Worm (Caenorhabditis elegans) whole organism, L1 larva: ENCODE measurements around the gene srz-91.

Experiments
- C16A3.4 ChIP-seq: fragments of 150-350 bp; optimal IDR thresholded peaks from 2 replicates; lab custom pipeline; 2014; ENCODE audit warnings: missing biosample characterization, missing genetic modification characterization
- Y116A8C.19 ChIP-seq: sonication (generic microtip); optimal IDR thresholded peaks from 2 replicates; lab custom pipeline; 2016; ENCODE audit warnings: missing compliant biosample characterization, missing genetic modification characterization, borderline replicate concordance
- jun-1 ChIP-seq: fragments of 150-350 bp; optimal IDR thresholded peaks from 2 replicates; lab custom pipeline; 2014; ENCODE audit warnings: missing biosample characterization, missing genetic modification reagents, missing genetic modification characterization
- mdl-1 ChIP-seq, 2 experiments: fragments of 150-350 bp; optimal IDR thresholded peaks; 2 replicates each; lab custom pipeline; 2014 to 2017; ENCODE audit warnings: missing biosample characterization in 2 of 2, missing genetic modification characterization in 2 of 2, inconsistent platforms in 1 of 2
- sptf-1 ChIP-seq: fragments of 150-350 bp; optimal IDR thresholded peaks from 2 replicates; lab custom pipeline; 2014; ENCODE audit warnings: missing biosample characterization, missing genetic modification characterization
- tlp-1 ChIP-seq: fragments of 150-350 bp; optimal IDR thresholded peaks from 2 replicates; lab custom pipeline; 2014; ENCODE audit warnings: missing biosample characterization, missing genetic modification characterization

DNA sequence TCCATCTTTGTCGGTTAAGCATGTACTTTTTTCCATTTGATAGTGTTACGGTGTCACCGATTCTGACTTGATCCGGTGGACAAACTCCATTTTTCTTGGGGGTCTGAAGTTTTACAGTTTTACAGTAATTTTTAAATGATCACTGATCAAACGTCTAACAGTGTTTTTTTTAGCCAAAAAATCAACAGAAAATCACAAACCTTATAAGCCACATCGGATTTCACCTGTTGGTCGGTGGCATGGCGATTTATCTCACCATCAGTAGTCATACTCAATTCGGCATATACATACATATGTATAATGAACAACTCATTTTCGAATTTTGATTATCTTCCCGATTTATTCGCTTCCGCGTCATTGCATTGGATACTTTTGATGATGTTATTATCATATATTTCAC is at the start of gene srz-91:
- TF ChIP-seq C16A3.4 (tag; lab: Kevin White, UChicago) (no peak), jun-1 (no peak), Y116A8C.19 (tag; lab: Kevin White, UChicago) (no peak), mdl-1 (tag; optimal IDR thresholded peaks at IDR 0.05; lab: Kevin White, UChicago) (no peak), sptf-1 (tag; lab: Kevin White, UChicago) (no peak), tlp-1 (no peak)
